Fruit fly (Drosophila melanogaster): ENCODE measurements around the gene CG6059.

The CG6059 gene

DNA sequence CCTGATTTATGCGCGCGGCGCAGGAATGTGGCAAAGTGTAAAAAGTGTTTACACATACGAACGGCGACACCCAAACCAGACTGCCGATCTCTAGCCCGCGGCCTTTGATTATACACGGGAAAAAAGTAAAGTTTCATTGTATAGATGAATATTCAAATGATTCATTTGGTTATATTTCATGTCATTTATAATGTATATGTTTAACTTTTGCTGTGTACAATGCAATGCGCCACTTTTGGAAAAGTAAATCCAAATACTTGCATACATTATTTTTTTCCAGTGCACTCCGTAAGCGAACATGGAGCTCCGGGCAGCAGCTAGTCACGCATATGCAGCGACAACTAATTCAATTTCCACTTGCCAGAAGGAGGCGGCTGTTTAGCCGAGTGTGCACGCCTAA lies 42.9 kb upstream of the CG6059 start:
- TF ChIP-seq HLH106 (tag; optimal IDR thresholded peaks at IDR 0.05): no peak
- no peak for TF ChIP-seq ey (GFP tag; optimal IDR thresholded peaks at IDR 0.05)
- no peak for TF ChIP-seq pan (optimal IDR thresholded peaks at IDR 0.05)
- no peak for TF ChIP-seq Dfd (GFP tag; optimal IDR thresholded peaks at IDR 0.05)
- TF ChIP-seq Vsx2 (GFP tag; optimal IDR thresholded peaks at IDR 0.05; ENCODE audit: partially characterized antibody): no peak
- no peak for TF ChIP-seq Mio (GFP tag; optimal IDR thresholded peaks at IDR 0.05)
- no peak for TF ChIP-seq h (GFP tag; optimal IDR thresholded peaks at IDR 0.05)
- TF ChIP-seq fru (GFP tag; optimal IDR thresholded peaks at IDR 0.05): no peak
- no peak for TF ChIP-seq CrebA (GFP tag; optimal IDR thresholded peaks at IDR 0.05; ENCODE audit: borderline replicate concordance)
- TF ChIP-seq Jra (GFP tag; optimal IDR thresholded peaks at IDR 0.05): no peak
- TF ChIP-seq dmrt93B (GFP tag; optimal IDR thresholded peaks at IDR 0.05): no peak
- no peak for TF ChIP-seq Abd-B (GFP tag; optimal IDR thresholded peaks at IDR 0.05)
- TF ChIP-seq Hr78 (GFP tag; optimal IDR thresholded peaks at IDR 0.05): no peak
- no peak for TF ChIP-seq N (GFP tag; optimal IDR thresholded peaks at IDR 0.05)
- TF ChIP-seq GATAd (GFP tag; optimal IDR thresholded peaks at IDR 0.05): no peak
- TF ChIP-seq Hr83 (GFP tag; optimal IDR thresholded peaks at IDR 0.05; ENCODE audit: poor library complexity, severe bottlenecking): no peak
- no peak for TF ChIP-seq rgr (GFP tag; optimal IDR thresholded peaks at IDR 0.05)

DNA sequence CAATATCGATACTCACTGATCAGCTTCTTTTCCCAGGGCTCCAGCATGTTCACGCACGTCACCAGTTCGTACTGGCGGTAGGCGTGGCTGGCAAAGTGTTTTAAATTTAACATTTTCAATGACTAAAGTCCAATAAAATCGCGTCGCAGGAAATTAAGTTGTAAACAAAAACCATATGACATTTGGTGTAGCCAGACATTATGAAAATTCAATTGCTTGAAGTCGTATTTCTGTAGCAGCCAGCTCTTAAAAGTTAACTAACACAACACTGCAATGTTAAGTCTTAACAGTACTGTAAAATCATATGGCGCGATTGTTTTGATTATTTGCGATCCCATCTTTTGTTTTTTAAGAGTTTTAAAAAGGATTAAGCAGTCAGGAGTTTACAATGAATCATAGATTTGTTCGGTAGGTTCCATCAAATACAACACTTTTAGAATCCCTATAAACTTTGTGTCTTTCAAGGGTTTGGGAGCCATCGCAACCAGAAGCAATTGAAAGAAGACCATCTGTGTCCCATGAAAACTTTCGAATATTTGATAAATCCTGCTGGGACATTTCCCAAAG lies 41.0 kb upstream of the CG6059 start, which contains the start of the genes CG34293 and spn-D:
CG34293 (minus strand) TSS at position 160 of the 567 bp plus-strand sequence.
spn-D (plus strand) TSS at position 301 of the 567 bp plus-strand sequence.
- TF ChIP-seq Dif (GFP tag; optimal IDR thresholded peaks at IDR 0.05; ENCODE audit: partially characterized antibody) (peak; percentile 2), br (GFP tag; optimal IDR thresholded peaks at IDR 0.05) (no peak)

DNA sequence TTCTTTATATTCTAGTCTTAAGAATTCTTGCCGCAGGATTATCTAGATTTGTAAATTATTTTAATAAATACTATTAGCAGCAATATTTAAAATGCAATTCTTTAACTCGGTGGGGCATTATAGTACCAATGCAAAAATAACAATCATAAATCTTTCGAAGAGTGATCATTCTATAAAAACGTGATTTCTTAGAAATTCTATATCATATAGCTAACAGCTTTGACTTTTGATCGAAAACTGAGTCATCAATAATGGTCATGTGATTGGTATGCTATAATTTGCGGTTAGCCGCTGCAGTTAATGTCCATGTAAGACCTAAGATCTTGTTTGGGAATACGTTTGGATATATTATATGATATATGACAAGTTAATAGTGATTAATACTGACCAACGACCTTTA lies 38.3 kb upstream of the CG6059 start, which contains the start of gene ppk31:
ppk31 (plus strand) TSS at position 301 of the 400 bp plus-strand sequence.
- no peak for TF ChIP-seq CrebA (GFP tag; optimal IDR thresholded peaks at IDR 0.05; ENCODE audit: borderline replicate concordance)
- no peak for TF ChIP-seq Sp1 (GFP tag; optimal IDR thresholded peaks at IDR 0.05)
- TF ChIP-seq OdsH (GFP tag; optimal IDR thresholded peaks at IDR 0.05): no peak
- TF ChIP-seq jim (GFP tag; optimal IDR thresholded peaks at IDR 0.05): no peak
- no peak for TF ChIP-seq br (GFP tag; optimal IDR thresholded peaks at IDR 0.05)
- TF ChIP-seq GATAd (GFP tag; optimal IDR thresholded peaks at IDR 0.05): no peak
- TF ChIP-seq Hr78 (GFP tag; optimal IDR thresholded peaks at IDR 0.05): no peak
- TF ChIP-seq lola (GFP tag; optimal IDR thresholded peaks at IDR 0.05): no peak
- TF ChIP-seq N (GFP tag; optimal IDR thresholded peaks at IDR 0.05): no peak
- no peak for TF ChIP-seq Jra (GFP tag; optimal IDR thresholded peaks at IDR 0.05)
- no peak for TF ChIP-seq Myc (optimal IDR thresholded peaks at IDR 0.05)
- TF ChIP-seq Hr83 (GFP tag; optimal IDR thresholded peaks at IDR 0.05; ENCODE audit: poor library complexity, severe bottlenecking): no peak
- no peak for TF ChIP-seq Rel (GFP tag; optimal IDR thresholded peaks at IDR 0.05)
- TF ChIP-seq Rel (tag; optimal IDR thresholded peaks at IDR 0.05): no peak
- no peak for TF ChIP-seq psq (GFP tag; optimal IDR thresholded peaks at IDR 0.05)
- no peak for TF ChIP-seq Hnf4 (GFP tag; optimal IDR thresholded peaks at IDR 0.05)

DNA sequence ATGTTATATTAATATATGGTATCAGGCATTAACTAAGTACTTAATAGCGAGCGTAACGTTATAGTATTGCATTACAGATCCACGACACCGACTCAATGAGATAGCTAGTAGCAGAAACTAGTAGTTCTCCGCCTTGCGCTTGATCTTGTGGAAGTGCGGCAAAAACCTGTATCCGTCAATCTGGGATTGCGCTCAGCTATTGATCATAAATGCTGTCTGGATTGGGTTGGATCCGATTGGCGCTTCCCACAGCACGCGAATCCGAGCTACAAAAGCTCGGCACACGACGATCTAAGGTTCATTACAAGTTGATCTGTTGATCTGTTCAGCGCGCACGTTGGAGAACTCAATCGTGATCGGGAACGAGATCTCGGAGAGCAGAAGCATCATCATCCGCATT lies 36.4 kb upstream of the CG6059 start, which contains the start of gene CG5909:
CG5909 (plus strand) TSS at position 301 of the 400 bp plus-strand sequence.
- TF ChIP-seq tai (GFP tag; optimal IDR thresholded peaks at IDR 0.05): no peak

DNA sequence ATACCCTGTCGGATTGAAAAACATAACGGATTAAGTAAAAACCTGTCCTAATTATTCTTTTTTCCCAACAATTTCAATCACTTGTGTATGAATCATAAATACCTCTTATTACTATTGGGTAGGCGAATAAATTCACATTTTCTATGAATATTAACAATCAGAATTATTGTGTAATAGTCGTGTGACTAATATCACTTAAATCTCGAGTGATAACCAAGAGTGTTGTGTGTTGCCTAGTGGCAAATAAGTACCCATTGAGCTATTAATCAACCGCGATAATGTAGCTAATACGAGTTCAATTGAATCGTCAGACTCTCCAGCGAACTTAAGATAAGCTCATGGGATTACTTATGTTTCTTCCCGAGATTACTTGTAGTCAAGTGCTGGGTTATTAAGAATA lies 35.4 kb upstream of the CG6059 start:
- TF ChIP-seq CG9705 (GFP tag; optimal IDR thresholded peaks at IDR 0.05): no peak
- TF ChIP-seq N (GFP tag; optimal IDR thresholded peaks at IDR 0.05): no peak
- TF ChIP-seq OdsH (GFP tag; optimal IDR thresholded peaks at IDR 0.05): no peak

DNA sequence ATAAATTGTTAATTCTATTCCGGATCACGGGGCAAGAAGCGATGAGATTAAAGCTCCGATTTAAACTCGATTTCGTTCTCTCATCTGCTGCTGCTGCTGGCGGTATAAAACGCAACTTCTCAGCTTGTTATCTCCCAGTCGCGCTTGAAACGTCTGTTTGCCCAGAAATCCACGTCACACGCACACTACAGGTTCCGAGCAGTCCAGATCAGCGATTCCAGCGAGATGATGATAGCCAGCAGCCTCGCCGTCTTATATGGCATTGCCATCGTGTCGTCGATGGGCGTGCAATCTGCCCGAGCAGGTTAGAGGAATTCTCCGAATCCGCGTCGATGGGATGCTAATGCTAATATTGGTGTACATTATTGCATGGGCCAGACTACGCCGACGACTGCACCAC lies 33.3 kb upstream of the CG6059 start, which contains the start of gene grass:
grass (plus strand) TSS at position 135 of the 400 bp plus-strand sequence.
- TF ChIP-seq h (GFP tag; optimal IDR thresholded peaks at IDR 0.05) (peak; percentile 16), dsf (GFP tag; optimal IDR thresholded peaks at IDR 0.05; ENCODE audit: borderline replicate concordance) (no peak)

Data from whole organism, wandering third instar larva.